Worm (Caenorhabditis elegans) whole organism, midembryonic: ENCODE measurements around the gene Y62E10A.3.

Source experiments
- flt-1 ChIP-seq: fragments of 200-800 bp; sonication (Bioruptor generic); IDR thresholded peaks from 2 replicates; pipeline ENCODE4 v1.3.6; 2022; ENCODE audit warnings: missing genetic modification characterization, missing compliant biosample characterization
- med-1 ChIP-seq: sonication (generic microtip); optimal IDR thresholded peaks from 2 replicates; lab custom pipeline; 2017; ENCODE audit warnings: missing genetic modification characterization, mild to moderate bottlenecking, missing compliant biosample characterization, antibody characterized with exemption, missing genetic modification reagents; ENCODE audit not compliant: insufficient read depth

- TF ChIP-seq flt-1, result no peak
- TF ChIP-seq med-1 (GFP tag; lab: Kevin White, UChicago), result no peak
These were observed 40.0 kb downstream of the Y62E10A.3 start for ce11 chrIV:13319886-13320650.
